Fruit fly (Drosophila melanogaster): ENCODE results near the gene Sirt2.

Gene Sirt2

dm6 chr3R:20284140-20284911 is 43.9 kb upstream of the Sirt2 start (continued):
- TF ChIP-seq Eip78C (GFP tag) (peak; percentile 90), eg (GFP tag; IDR thresholded peaks at IDR 0.05) (peak; percentile 69), Sox15 (GFP tag; optimal IDR thresholded peaks at IDR 0.05) (no peak), CG6808 (GFP tag; optimal IDR thresholded peaks at IDR 0.05) (peak; percentile 8), acj6 (GFP tag; optimal IDR thresholded peaks at IDR 0.05) (peak; percentile 68), fd59A (GFP tag; optimal IDR thresholded peaks at IDR 0.05) (peak; percentile 20), ss (GFP tag; optimal IDR thresholded peaks at IDR 0.05) (peak in 1 of 2 experiments; percentile 14), CG9139 (GFP tag; optimal IDR thresholded peaks at IDR 0.05) (no peak), pdm3 (GFP tag; optimal IDR thresholded peaks at IDR 0.05) (peak; percentile 62), CG7368 (GFP tag; optimal IDR thresholded peaks at IDR 0.05) (peak; percentile 1), dsx (GFP tag; optimal IDR thresholded peaks at IDR 0.05; ENCODE audit: poor library complexity, severe bottlenecking) (no peak), Blimp-1 (GFP tag; optimal IDR thresholded peaks at IDR 0.05) (peak; percentile 68), CG31627 (GFP tag; optimal IDR thresholded peaks at IDR 0.05) (peak; percentile 32), OdsH (GFP tag; optimal IDR thresholded peaks at IDR 0.05) (peak; percentile 74), CG8319 (GFP tag; optimal IDR thresholded peaks at IDR 0.05) (no peak), Ets21C (GFP tag; optimal IDR thresholded peaks at IDR 0.05) (peak; percentile 6), fkh (GFP tag; optimal IDR thresholded peaks at IDR 0.05) (no peak), Ets96B (tag; optimal IDR thresholded peaks at IDR 0.05) (peak; percentile 54)

DNA sequence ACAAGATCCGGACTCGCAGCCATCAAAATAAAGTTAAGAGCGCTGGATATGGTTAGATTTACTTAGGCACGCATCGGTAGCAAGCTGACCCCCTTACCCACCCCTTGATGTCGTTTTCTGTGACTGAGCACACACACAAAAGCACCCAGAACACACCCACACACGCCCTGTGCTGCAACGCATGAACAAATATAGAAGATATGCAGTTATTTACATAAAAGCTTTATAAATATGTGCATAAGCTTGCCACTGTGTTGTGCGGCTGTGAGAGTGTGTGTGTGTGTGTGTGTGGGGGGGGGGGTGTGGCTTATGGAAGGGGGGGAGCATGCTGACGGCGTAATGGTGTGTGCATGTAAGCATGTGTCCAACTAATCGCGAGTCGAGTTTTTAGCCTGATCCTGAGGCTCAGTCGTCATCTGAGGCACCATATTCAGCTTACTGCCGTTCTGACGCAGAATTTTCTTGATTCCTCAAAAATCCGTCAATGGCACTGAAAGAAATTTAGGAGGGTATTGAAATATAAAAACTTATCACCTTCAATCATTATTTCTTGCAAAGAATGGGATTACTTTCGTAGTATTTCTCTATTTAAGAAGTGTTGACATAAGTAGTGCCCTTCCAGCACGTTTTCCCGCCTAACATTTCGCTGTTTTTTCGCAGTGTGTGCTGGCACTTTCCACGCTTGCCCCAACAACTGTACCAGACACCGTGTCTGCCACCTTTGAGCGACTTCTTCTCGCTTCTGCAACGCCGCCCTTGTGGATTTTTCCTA is 42.4 kb upstream of the Sirt2 start:
- peak; percentile 65 for TF ChIP-seq cyc (GFP tag; optimal IDR thresholded peaks at IDR 0.05)
- peak; percentile 73 for TF ChIP-seq svp (GFP tag)
- TF ChIP-seq topi (GFP tag; optimal IDR thresholded peaks at IDR 0.05), result peak; percentile 54
- TF ChIP-seq CG6854 (GFP tag; optimal IDR thresholded peaks at IDR 0.05), result no peak
- peak; percentile 17 to 41 for TF ChIP-seq ss (GFP tag; optimal IDR thresholded peaks at IDR 0.05)
- peak; percentile 61 for TF ChIP-seq Hr39 (GFP tag; optimal IDR thresholded peaks at IDR 0.05)
- peak; percentile 57 for TF ChIP-seq CG34406 (GFP tag; optimal IDR thresholded peaks at IDR 0.05)
- TF ChIP-seq eg (GFP tag; IDR thresholded peaks at IDR 0.05), result peak; percentile 74
- peak; percentile 79 for TF ChIP-seq fkh (GFP tag; optimal IDR thresholded peaks at IDR 0.05)
- TF ChIP-seq Lpt (GFP tag; optimal IDR thresholded peaks at IDR 0.05), result peak; percentile 52
- TF ChIP-seq CG6792 (GFP tag; optimal IDR thresholded peaks at IDR 0.05), result peak; percentile 66
- TF ChIP-seq CG10669 (GFP tag; optimal IDR thresholded peaks at IDR 0.05), result peak; percentile 65
- peak; percentile 16 for TF ChIP-seq dsx (GFP tag; optimal IDR thresholded peaks at IDR 0.05; ENCODE audit: poor library complexity, severe bottlenecking)
- TF ChIP-seq Blimp-1 (GFP tag; optimal IDR thresholded peaks at IDR 0.05), result no peak
- TF ChIP-seq CG32006 (GFP tag; optimal IDR thresholded peaks at IDR 0.05), result peak; percentile 76
- TF ChIP-seq CG6163 (GFP tag; IDR thresholded peaks at IDR 0.05), result peak; percentile 76
- TF ChIP-seq fd59A (GFP tag; optimal IDR thresholded peaks at IDR 0.05), result peak; percentile 54
- peak; percentile 76 for TF ChIP-seq CG3919 (GFP tag; optimal IDR thresholded peaks at IDR 0.05)
- TF ChIP-seq CG11762 (GFP tag; optimal IDR thresholded peaks at IDR 0.05; ENCODE audit: insufficient read depth), result peak; percentile 45
- TF ChIP-seq CG16779 (tag; optimal IDR thresholded peaks at IDR 0.05), result peak; percentile 60
- peak; percentile 54 for TF ChIP-seq spab (GFP tag; optimal IDR thresholded peaks at IDR 0.05)
- peak; percentile 65 for TF ChIP-seq Gug (GFP tag; IDR thresholded peaks at IDR 0.05)
- peak; percentile 37 for TF ChIP-seq CG4318 (GFP tag; optimal IDR thresholded peaks at IDR 0.05)
- no peak for TF ChIP-seq Eip93F (GFP tag; optimal IDR thresholded peaks at IDR 0.05)
- TF ChIP-seq vri (GFP tag; optimal IDR thresholded peaks at IDR 0.05), result no peak
- TF ChIP-seq pdm3 (GFP tag; optimal IDR thresholded peaks at IDR 0.05), result peak; percentile 65
- TF ChIP-seq dac (GFP tag; optimal IDR thresholded peaks at IDR 0.05), result peak; percentile 2
- peak; percentile 54 for TF ChIP-seq CG11294 (GFP tag; IDR thresholded peaks at IDR 0.05)
- peak; percentile 68 for TF ChIP-seq Sox14 (GFP tag; optimal IDR thresholded peaks at IDR 0.05)
- TF ChIP-seq Sox102F (GFP tag; optimal IDR thresholded peaks at IDR 0.05), result peak; percentile 25
- peak; percentile 68 for TF ChIP-seq acj6 (GFP tag; optimal IDR thresholded peaks at IDR 0.05)
- peak; percentile 38 for TF ChIP-seq Smox (GFP tag; optimal IDR thresholded peaks at IDR 0.05)
- no peak for TF ChIP-seq CG9139 (GFP tag; optimal IDR thresholded peaks at IDR 0.05)
- peak; percentile 48 for TF ChIP-seq CG6276 (GFP tag; optimal IDR thresholded peaks at IDR 0.05)
- peak; percentile 45 for TF ChIP-seq CG8632 (GFP tag; optimal IDR thresholded peaks at IDR 0.05)
- TF ChIP-seq CG11902 (GFP tag; optimal IDR thresholded peaks at IDR 0.05), result peak; percentile 29

Measured in whole organism, prepupa.